Worm (Caenorhabditis elegans): ENCODE results near the gene srx-18.

DNA sequence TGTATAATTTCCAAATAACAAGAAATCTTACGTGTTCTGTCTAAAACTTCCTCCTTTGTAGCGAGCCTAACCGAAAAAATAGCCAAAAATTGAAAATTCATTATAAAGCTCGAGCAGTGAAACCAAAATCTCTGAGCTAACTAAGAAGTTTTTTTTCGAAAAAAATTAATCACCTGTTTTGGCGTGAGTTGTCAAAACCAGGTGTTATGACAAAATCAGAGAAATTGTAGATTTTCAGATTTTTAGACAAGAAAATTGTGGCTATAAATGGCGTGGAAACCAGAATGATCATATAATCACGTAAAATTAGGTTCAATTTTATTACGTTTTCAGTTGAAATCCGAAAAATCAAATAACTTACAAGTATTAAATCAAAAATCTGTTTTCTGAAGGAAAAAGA lies 25.6 kb downstream of the srx-18 start, which contains the start of gene sre-21:
- TF ChIP-seq dmd-4 (tag; optimal IDR thresholded peaks at IDR 0.05; ENCODE audit: borderline replicate concordance) (no peak), lin-11 (tag; optimal IDR thresholded peaks at IDR 0.05) (no peak)

Measured in whole organism, late embryonic.